Worm (Caenorhabditis elegans) whole organism, L4 larva: Measurements from ENCODE around the gene Y5H2A.1.

Experiments used
- F49E8.2 ChIP-seq: sonication (generic microtip); optimal IDR thresholded peaks from 2 replicates; lab custom pipeline; 2016; ENCODE audit warnings: missing compliant biosample characterization, mild to moderate bottlenecking, missing genetic modification characterization, borderline replicate concordance
- T26A8.4 ChIP-seq: fragments of 200-800 bp; sonication (Bioruptor generic); IDR thresholded peaks from 2 replicates; pipeline ENCODE4 v1.3.6; 2022; ENCODE audit warnings: missing genetic modification characterization, missing compliant biosample characterization
- Y105C5A.15 ChIP-seq: fragments of 200-800 bp; sonication (Bioruptor generic); IDR thresholded peaks from 2 replicates; pipeline ENCODE4 v1.3.6; 2022; ENCODE audit warnings: missing genetic modification characterization, missing compliant biosample characterization
- Y48G9A.11 ChIP-seq: fragments of 200-800 bp; sonication (Bioruptor generic); IDR thresholded peaks from 2 replicates; pipeline ENCODE4 v1.3.6; 2022; ENCODE audit warnings: missing genetic modification reagents, missing genetic modification characterization, missing compliant biosample characterization
- Y5F2A.4 ChIP-seq: fragments of 200-800 bp; sonication (Bioruptor generic); optimal IDR thresholded peaks from 2 replicates; lab custom pipeline; 2018; ENCODE audit warnings: mild to moderate bottlenecking, missing genetic modification characterization, missing compliant biosample characterization
- Y75B8A.6 ChIP-seq: fragments of 200-800 bp; sonication (Bioruptor generic); IDR thresholded peaks from 2 replicates; pipeline ENCODE4 v1.3.6; 2022; ENCODE audit warnings: missing genetic modification reagents, missing genetic modification characterization, missing compliant biosample characterization
- ZK337.2 ChIP-seq: fragments of 200-800 bp; sonication (Bioruptor generic); IDR thresholded peaks from 2 replicates; pipeline ENCODE4 v1.3.6; 2022; ENCODE audit warnings: missing genetic modification reagents, missing genetic modification characterization, missing compliant biosample characterization
- arid-1 ChIP-seq: fragments of 200-800 bp; sonication (Bioruptor generic); conservative IDR thresholded peaks from 2 replicates; pipeline ENCODE4 v1.3.6; 2022; ENCODE audit warnings: missing genetic modification reagents, missing genetic modification characterization, missing compliant biosample characterization
- attf-4 ChIP-seq: sonication (generic microtip); optimal IDR thresholded peaks from 3 replicates; lab custom pipeline; 2017; ENCODE audit warnings: missing biosample characterization, missing genetic modification characterization
- ceh-28 ChIP-seq: fragments of 150-350 bp; optimal IDR thresholded peaks from 2 replicates; lab custom pipeline; 2014; ENCODE audit warnings: missing biosample characterization, missing genetic modification reagents, missing genetic modification characterization
- ceh-44 ChIP-seq: fragments of 200-800 bp; sonication (Bioruptor generic); IDR thresholded peaks from 2 replicates; pipeline ENCODE4 v1.3.6; 2022; ENCODE audit warnings: missing genetic modification reagents, missing genetic modification characterization, missing compliant biosample characterization
- ceh-62 ChIP-seq: sonication (generic microtip); optimal IDR thresholded peaks from 2 replicates; lab custom pipeline; 2017; ENCODE audit warnings: missing biosample characterization, missing genetic modification characterization
- daf-16 ChIP-seq, 3 experiments: sonication (generic microtip); optimal IDR thresholded peaks; 2 replicates each; lab custom pipeline; 2016 to 2017; ENCODE audit warnings: missing genetic modification characterization in 3 of 3, missing genetic modification reagents in 3 of 3, mild to moderate bottlenecking in 2 of 3, missing compliant biosample characterization in 2 of 3, missing biosample characterization in 1 of 3, moderate library complexity in 1 of 3
- dmd-8 ChIP-seq: fragments of 200-800 bp; sonication (Bioruptor generic); IDR thresholded peaks from 2 replicates; pipeline ENCODE4 v1.3.6; 2022; ENCODE audit warnings: missing genetic modification characterization, missing compliant biosample characterization
- dmd-9 ChIP-seq: fragments of 200-800 bp; sonication (Bioruptor generic); IDR thresholded peaks from 2 replicates; pipeline ENCODE4 v1.3.6; 2022; ENCODE audit warnings: missing genetic modification reagents, missing genetic modification characterization, missing compliant biosample characterization
- duxl-1 ChIP-seq: sonication (generic microtip); optimal IDR thresholded peaks from 2 replicates; lab custom pipeline; 2016; ENCODE audit warnings: mild to moderate bottlenecking, missing genetic modification characterization, moderate library complexity, missing compliant biosample characterization; ENCODE audit not compliant: poor library complexity
- dve-1 ChIP-seq: sonication (generic microtip); optimal IDR thresholded peaks from 2 replicates; lab custom pipeline; 2017; ENCODE audit warnings: antibody characterized with exemption, mild to moderate bottlenecking, missing genetic modification characterization, missing compliant biosample characterization; ENCODE audit not compliant: insufficient read depth
- egl-27 ChIP-seq: sonication (generic microtip); optimal IDR thresholded peaks from 3 replicates; lab custom pipeline; 2017; ENCODE audit warnings: missing biosample characterization, missing genetic modification reagents, missing genetic modification characterization
- egl-43 ChIP-seq: fragments of 200-800 bp; sonication (Bioruptor generic); IDR thresholded peaks from 2 replicates; pipeline ENCODE4 v1.3.6; 2022; ENCODE audit warnings: missing genetic modification reagents, missing genetic modification characterization, missing compliant biosample characterization
- hlh-11 ChIP-seq: fragments of 200-800 bp; sonication (Bioruptor generic); optimal IDR thresholded peaks from 2 replicates; lab custom pipeline; 2018; ENCODE audit warnings: mild to moderate bottlenecking, missing genetic modification characterization, missing compliant biosample characterization
- hlh-30 ChIP-seq: sonication (generic microtip); optimal IDR thresholded peaks from 2 replicates; lab custom pipeline; 2017; ENCODE audit warnings: antibody characterized with exemption, mild to moderate bottlenecking, missing genetic modification characterization, missing compliant biosample characterization; ENCODE audit not compliant: insufficient read depth
- jun-1 ChIP-seq: fragments of 150-350 bp; optimal IDR thresholded peaks from 2 replicates; lab custom pipeline; 2014; ENCODE audit warnings: missing biosample characterization, missing genetic modification reagents, missing genetic modification characterization
- lin-1 ChIP-seq: fragments of 200-800 bp; sonication (Bioruptor generic); IDR thresholded peaks from 2 replicates; pipeline ENCODE4 v1.3.6; 2022; ENCODE audit warnings: missing genetic modification reagents, missing genetic modification characterization, missing compliant biosample characterization
- lin-15B ChIP-seq: fragments of 150-350 bp; sonication (generic microtip); optimal IDR thresholded peaks from 3 replicates; lab custom pipeline; 2014; ENCODE audit warnings: missing biosample characterization, missing genetic modification characterization
- lin-39 ChIP-seq: fragments of 150-350 bp; optimal IDR thresholded peaks from 2 replicates; lab custom pipeline; 2014; ENCODE audit warnings: missing biosample characterization, missing genetic modification reagents, missing genetic modification characterization
- lsy-2 ChIP-seq, 2 experiments: fragments of 150-350 bp in 1 of 2; sonication (generic microtip) in 1 of 2; optimal IDR thresholded peaks; 2 replicates each; lab custom pipeline; 2014 to 2017; ENCODE audit warnings: missing biosample characterization in 2 of 2, missing genetic modification characterization in 2 of 2
- madf-9 ChIP-seq: fragments of 200-800 bp; sonication (Bioruptor generic); conservative IDR thresholded peaks from 2 replicates; pipeline ENCODE4 v1.3.6; 2022; ENCODE audit warnings: missing genetic modification reagents, missing genetic modification characterization, missing compliant biosample characterization
- mep-1 ChIP-seq: fragments of 150-350 bp; sonication (generic microtip); optimal IDR thresholded peaks from 3 replicates; lab custom pipeline; 2014; ENCODE audit warnings: missing biosample characterization, missing genetic modification characterization
- mes-2 ChIP-seq: sonication (generic microtip); optimal IDR thresholded peaks from 2 replicates; lab custom pipeline; 2016; ENCODE audit warnings: missing genotype, mild to moderate bottlenecking, missing genetic modification characterization, missing compliant biosample characterization; ENCODE audit not compliant: poor library complexity, severe bottlenecking
- mxl-2 ChIP-seq: fragments of 200-800 bp; sonication (Bioruptor generic); conservative IDR thresholded peaks from 2 replicates; pipeline ENCODE4 v1.3.6; 2022; ENCODE audit warnings: missing genetic modification reagents, missing genetic modification characterization, missing compliant biosample characterization
- nhr-11 ChIP-seq: fragments of 150-350 bp; optimal IDR thresholded peaks from 2 replicates; lab custom pipeline; 2014; ENCODE audit warnings: missing biosample characterization, missing genetic modification characterization
- nhr-28 ChIP-seq: fragments of 150-350 bp; optimal IDR thresholded peaks from 2 replicates; lab custom pipeline; 2014; ENCODE audit warnings: missing biosample characterization, missing genetic modification characterization
- nhr-42 ChIP-seq: fragments of 200-800 bp; sonication (Bioruptor generic); IDR thresholded peaks from 2 replicates; pipeline ENCODE4 v1.3.6; 2022; ENCODE audit warnings: missing genetic modification characterization, missing compliant biosample characterization
- nhr-48 ChIP-seq: sonication (generic microtip); optimal IDR thresholded peaks from 2 replicates; lab custom pipeline; 2016; ENCODE audit warnings: mild to moderate bottlenecking, missing genetic modification characterization, missing compliant biosample characterization
- nhr-76 ChIP-seq: fragments of 150-350 bp; optimal IDR thresholded peaks from 2 replicates; lab custom pipeline; 2014; ENCODE audit warnings: missing biosample characterization, missing genetic modification characterization
- pha-4 ChIP-seq, 2 experiments: fragments of 150-350 bp in 1 of 2; fragments of 200-800 bp in 1 of 2; sonication (Bioruptor generic) in 1 of 2; IDR thresholded peaks in 1 of 2; optimal IDR thresholded peaks in 1 of 2; 2 replicates each; pipeline versions ENCODE4 v1.3.6 to Lab custom; 2014 to 2022; ENCODE audit warnings: missing genetic modification characterization in 2 of 2, missing genetic modification reagents in 2 of 2, missing biosample characterization in 1 of 2, missing compliant biosample characterization in 1 of 2
- php-3 ChIP-seq: fragments of 200-800 bp; sonication (Bioruptor generic); IDR thresholded peaks from 2 replicates; pipeline ENCODE4 v1.3.6; 2022; ENCODE audit warnings: missing genetic modification reagents, missing genetic modification characterization, missing compliant biosample characterization
- pqm-1 ChIP-seq: sonication (generic microtip); optimal IDR thresholded peaks from 2 replicates; lab custom pipeline; 2017; ENCODE audit warnings: missing biosample characterization, missing genetic modification characterization
- skn-1 ChIP-seq: fragments of 150-350 bp; optimal IDR thresholded peaks from 2 replicates; lab custom pipeline; 2014; ENCODE audit warnings: missing biosample characterization, missing genetic modification characterization
- unc-62 ChIP-seq, 3 experiments: fragments of 150-350 bp in 1 of 3; sonication (generic microtip); optimal IDR thresholded peaks in 2 of 3; peaks in 1 of 3; 1 replicate in 1 of 3; 2 replicates in 2 of 3; lab custom pipeline; 2014 to 2017; ENCODE audit warnings: missing biosample characterization in 3 of 3, missing genetic modification characterization in 3 of 3, missing genetic modification reagents in 3 of 3, missing genotype in 1 of 3
- vab-7 ChIP-seq: fragments of 200-800 bp; sonication (Bioruptor generic); IDR thresholded peaks from 2 replicates; pipeline ENCODE4 v1.3.6; 2022; ENCODE audit warnings: missing genetic modification reagents, missing genetic modification characterization, missing compliant biosample characterization
- zip-2 ChIP-seq: fragments of 150-350 bp; optimal IDR thresholded peaks from 2 replicates; lab custom pipeline; 2014; ENCODE audit warnings: missing biosample characterization, missing genetic modification characterization

Gene Y5H2A.1

DNA sequence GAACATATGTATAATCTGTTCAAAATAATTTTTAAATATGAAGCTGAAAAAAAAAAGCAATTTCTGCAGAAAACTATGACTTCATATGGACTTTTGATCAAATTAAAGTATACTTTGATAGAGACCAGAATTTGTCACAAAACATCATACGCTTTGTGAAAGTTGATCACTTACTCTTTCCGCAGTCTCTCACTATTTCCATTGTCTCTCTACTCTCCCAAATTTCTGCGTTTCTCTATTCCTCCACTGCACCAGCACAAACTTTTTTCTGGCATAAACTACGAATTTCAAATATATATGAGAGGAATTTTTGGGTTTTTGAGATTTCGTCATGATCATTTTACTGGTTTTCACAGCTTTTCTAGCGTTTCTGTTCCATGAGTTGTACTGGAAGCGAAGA, 35.8 kb downstream of the Y5H2A.1 start, which contains the start of gene cyp-33C4 (continued):
- TF ChIP-seq hlh-11 (tag; lab: Kevin White, UChicago), result peak; percentile 52
- TF ChIP-seq nhr-11, result no peak
- TF ChIP-seq dmd-8 (GFP tag; lab: Robert Waterston, UW), result no peak
- TF ChIP-seq ZK337.2 (GFP tag; lab: Robert Waterston, UW), result no peak
- peak; percentile 32 for TF ChIP-seq hlh-30 (tag; lab: Kevin White, UChicago)
- no peak for TF ChIP-seq T26A8.4 (GFP tag; lab: Robert Waterston, UW)
- no peak for TF ChIP-seq Y48G9A.11 (GFP tag; lab: Robert Waterston, UW)
- TF ChIP-seq mep-1 (tag; lab: Kevin White, UChicago), result peak; percentile 19
- no peak for TF ChIP-seq Y105C5A.15 (GFP tag; lab: Robert Waterston, UW)
- TF ChIP-seq nhr-48 (tag; lab: Kevin White, UChicago), result no peak
- TF ChIP-seq ceh-28, result no peak
- no peak for TF ChIP-seq dmd-9 (GFP tag; lab: Robert Waterston, UW)
- TF ChIP-seq duxl-1 (tag; lab: Kevin White, UChicago), result no peak
- TF ChIP-seq pqm-1 (tag; lab: Kevin White, UChicago), result peak; percentile 5
- TF ChIP-seq, all 104 proteins: peak for 11

DNA sequence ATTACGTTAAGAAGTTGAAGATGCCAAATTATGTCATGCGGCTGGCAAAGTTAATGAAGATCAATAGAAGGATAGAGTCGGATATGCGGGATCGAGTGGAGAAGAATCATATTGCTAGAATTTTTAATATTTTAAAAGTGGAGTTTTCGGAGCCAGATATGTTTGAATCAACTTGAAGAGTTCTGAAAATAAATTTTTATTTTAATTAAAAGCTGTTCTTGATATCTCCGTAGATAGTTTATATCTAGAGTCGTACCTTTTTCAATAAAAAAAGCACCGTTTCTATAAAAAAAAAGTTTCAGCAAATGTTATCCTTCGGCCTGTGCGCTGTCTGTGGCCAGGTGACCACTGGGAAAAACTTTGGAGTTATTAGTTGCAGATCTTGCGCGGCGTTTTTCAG, 38.5 kb downstream of the Y5H2A.1 start, which contains the start of gene nhr-96:
Gene nhr-96, plus strand, starts transcription at position 301 of the 400 bp plus-strand sequence.
- TF ChIP-seq duxl-1 (tag; lab: Kevin White, UChicago), result no peak
- no peak for TF ChIP-seq Y75B8A.6 (GFP tag; lab: Robert Waterston, UW)
- TF ChIP-seq nhr-76 (tag; lab: Kevin White, UChicago), result no peak
- TF ChIP-seq skn-1 (tag; lab: Kevin White, UChicago), result no peak
- TF ChIP-seq daf-16 (GFP tag; optimal IDR thresholded peaks at IDR 0.05; lab: Kevin White, UChicago), result no peak
- TF ChIP-seq daf-16 (tag; optimal IDR thresholded peaks at IDR 0.05; lab: Kevin White, UChicago), result no peak
- no peak for TF ChIP-seq mxl-2
- TF ChIP-seq Y5F2A.4 (GFP tag; lab: Kevin White, UChicago), result no peak
- TF ChIP-seq dve-1, result no peak
- no peak for TF ChIP-seq arid-1 (GFP tag; lab: Robert Waterston, UW)
- no peak for TF ChIP-seq attf-4 (tag; lab: Kevin White, UChicago)
- no peak for TF ChIP-seq php-3 (GFP tag; lab: Robert Waterston, UW)
- no peak for TF ChIP-seq lin-39 (tag; lab: Kevin White, UChicago)
- no peak for TF ChIP-seq ceh-62 (tag; lab: Kevin White, UChicago)
- TF ChIP-seq lin-15B, result no peak
- TF ChIP-seq jun-1, result no peak
- no peak for TF ChIP-seq lin-1 (GFP tag; lab: Robert Waterston, UW)
- no peak for TF ChIP-seq vab-7 (GFP tag; lab: Robert Waterston, UW)
- no peak for TF ChIP-seq egl-43
- no peak for TF ChIP-seq egl-27 (tag; lab: Kevin White, UChicago)
- TF ChIP-seq nhr-42 (GFP tag; lab: Robert Waterston, UW), result no peak

DNA sequence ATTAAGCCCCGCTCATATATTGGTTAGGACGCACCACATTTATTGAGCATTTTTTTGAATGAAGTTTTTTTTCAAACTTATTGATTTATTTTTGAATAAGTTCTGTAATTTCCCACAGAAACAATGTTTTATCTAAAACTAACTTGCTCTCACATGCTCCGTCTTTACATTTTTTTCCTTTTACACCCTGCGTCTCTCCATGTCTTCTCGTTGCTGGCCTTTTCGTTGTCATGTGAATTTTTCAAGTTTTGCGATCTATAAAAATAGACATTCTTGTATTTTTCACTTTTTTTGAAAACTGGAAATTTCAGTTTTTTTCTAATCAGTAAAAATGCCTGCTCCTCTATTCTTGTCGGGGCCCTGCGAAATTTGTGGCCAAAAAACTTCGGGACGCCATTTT, 40.7 kb downstream of the Y5H2A.1 start, which contains the start of gene nhr-134:
Gene nhr-134, plus strand, starts transcription at position 312 of the 400 bp plus-strand sequence.
- TF ChIP-seq hlh-30 (tag; lab: Kevin White, UChicago), result peak; percentile 87
- TF ChIP-seq madf-9 (GFP tag; lab: Robert Waterston, UW), result no peak
- TF ChIP-seq nhr-28, result peak; percentile 30
- no peak for TF ChIP-seq daf-16 (GFP tag; optimal IDR thresholded peaks at IDR 0.05; lab: Kevin White, UChicago)
- TF ChIP-seq daf-16 (tag; optimal IDR thresholded peaks at IDR 0.05; lab: Kevin White, UChicago), result peak; percentile 44
- peak; percentile 44 for TF ChIP-seq dve-1
- TF ChIP-seq zip-2, result no peak
- TF ChIP-seq F49E8.2 (tag; lab: Kevin White, UChicago), result no peak
- no peak for TF ChIP-seq ceh-44
- TF ChIP-seq mes-2 (tag; lab: Kevin White, UChicago), result peak; percentile 6
- no peak for TF ChIP-seq pha-4 (GFP tag; IDR thresholded peaks at IDR 0.05; lab: Robert Waterston, UW)
- no peak for TF ChIP-seq pha-4 (tag; optimal IDR thresholded peaks at IDR 0.05; lab: Kevin White, UChicago)
- TF ChIP-seq hlh-11 (tag; lab: Kevin White, UChicago), result peak; percentile 15
- TF ChIP-seq unc-62 (GFP tag; optimal IDR thresholded peaks at IDR 0.05 in 1 of 2; lab: Kevin White, UChicago), result peak in 1 of 2 experiments; percentile 55
- no peak for TF ChIP-seq unc-62 (tag; optimal IDR thresholded peaks at IDR 0.05; lab: Kevin White, UChicago)
- TF ChIP-seq lsy-2 (tag; optimal IDR thresholded peaks at IDR 0.05; lab: Kevin White, UChicago), result peak in 1 of 2 experiments; percentile 3
